Fruit fly (Drosophila melanogaster) whole organism, prepupa: Measurements from ENCODE around the gene hfp.

Experiments
- CG8119 ChIP-seq: fragments of 200-800 bp; sonication (Bioruptor generic); IDR thresholded peaks from 3 replicates; pipeline ENCODE4 v1.3.6; 2022; ENCODE audit warnings: missing biosample characterization, missing genetic modification characterization
- dsx ChIP-seq: fragments of 200-800 bp; optimal IDR thresholded peaks from 3 replicates; lab custom pipeline; 2019; ENCODE audit warnings: missing biosample characterization, mild to moderate bottlenecking, missing genetic modification characterization, moderate library complexity; ENCODE audit not compliant: poor library complexity, severe bottlenecking

DNA sequence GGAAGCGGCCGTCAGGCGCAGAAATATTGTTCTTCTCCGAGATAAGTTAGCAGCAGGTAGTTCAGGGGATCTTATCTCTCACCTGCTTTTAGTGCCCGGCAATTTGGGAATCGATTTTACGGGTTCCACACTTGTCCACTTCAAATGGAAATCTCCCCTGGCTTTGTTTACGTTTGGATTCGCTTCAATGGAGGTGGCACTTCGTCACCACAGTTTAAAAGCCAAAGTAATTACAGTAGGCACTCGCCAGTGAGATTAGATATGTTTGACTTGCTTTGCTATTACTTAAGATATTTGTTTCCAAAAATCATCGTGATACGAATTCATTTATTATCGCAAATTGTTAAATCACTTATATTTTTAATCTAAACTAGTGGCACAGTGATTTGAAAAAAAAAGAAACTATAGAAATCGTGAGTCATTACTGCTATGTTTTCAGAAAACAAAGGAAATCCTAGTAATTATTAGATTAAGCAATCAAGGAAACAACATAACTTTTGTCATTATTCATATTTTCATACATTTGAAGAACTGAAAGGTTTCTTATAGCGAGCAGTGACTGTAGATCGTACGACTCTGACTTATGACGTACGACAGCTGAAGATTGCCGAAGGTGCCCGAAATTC lies 46.1 kb upstream of the hfp start:
- no peak for TF ChIP-seq dsx (GFP tag; lab: Kevin White, UChicago)
- TF ChIP-seq CG8119 = no peak
